Worm (Caenorhabditis elegans) whole organism, midembryonic: ENCODE measurements around the gene Y69E1A.3.

Experiments used
- T22C8.4 ChIP-seq: fragments of 200-800 bp; sonication (Bioruptor generic); IDR thresholded peaks from 2 replicates; pipeline ENCODE4 v1.3.6; 2022; ENCODE audit warnings: missing genetic modification characterization, missing compliant biosample characterization
- cog-1 ChIP-seq: sonication (generic microtip); optimal IDR thresholded peaks from 2 replicates; lab custom pipeline; 2016; ENCODE audit warnings: missing genetic modification characterization, missing compliant biosample characterization
- flt-1 ChIP-seq: fragments of 200-800 bp; sonication (Bioruptor generic); IDR thresholded peaks from 2 replicates; pipeline ENCODE4 v1.3.6; 2022; ENCODE audit warnings: missing genetic modification characterization, missing compliant biosample characterization
- klf-2 ChIP-seq: fragments of 200-800 bp; sonication (Bioruptor generic); conservative IDR thresholded peaks from 2 replicates; pipeline ENCODE4 v1.3.6; 2022; ENCODE audit warnings: missing genetic modification reagents, missing genetic modification characterization, missing compliant biosample characterization
- med-1 ChIP-seq: sonication (generic microtip); optimal IDR thresholded peaks from 2 replicates; lab custom pipeline; 2017; ENCODE audit warnings: missing genetic modification characterization, mild to moderate bottlenecking, missing compliant biosample characterization, antibody characterized with exemption, missing genetic modification reagents; ENCODE audit not compliant: insufficient read depth
- ref-1 ChIP-seq: fragments of 200-800 bp; sonication (Bioruptor generic); conservative IDR thresholded peaks from 2 replicates; pipeline ENCODE4 v1.3.6; 2022; ENCODE audit warnings: missing genetic modification reagents, missing genetic modification characterization, missing compliant biosample characterization
- tab-1 ChIP-seq: fragments of 200-800 bp; sonication (Bioruptor generic); IDR thresholded peaks from 2 replicates; pipeline ENCODE4 v1.3.6; 2022; ENCODE audit warnings: missing genetic modification characterization, missing compliant biosample characterization
- ztf-23 ChIP-seq: fragments of 200-800 bp; sonication (Bioruptor generic); IDR thresholded peaks from 2 replicates; pipeline ENCODE4 v1.3.6; 2022; ENCODE audit warnings: missing genetic modification reagents, missing genetic modification characterization, missing compliant biosample characterization

DNA sequence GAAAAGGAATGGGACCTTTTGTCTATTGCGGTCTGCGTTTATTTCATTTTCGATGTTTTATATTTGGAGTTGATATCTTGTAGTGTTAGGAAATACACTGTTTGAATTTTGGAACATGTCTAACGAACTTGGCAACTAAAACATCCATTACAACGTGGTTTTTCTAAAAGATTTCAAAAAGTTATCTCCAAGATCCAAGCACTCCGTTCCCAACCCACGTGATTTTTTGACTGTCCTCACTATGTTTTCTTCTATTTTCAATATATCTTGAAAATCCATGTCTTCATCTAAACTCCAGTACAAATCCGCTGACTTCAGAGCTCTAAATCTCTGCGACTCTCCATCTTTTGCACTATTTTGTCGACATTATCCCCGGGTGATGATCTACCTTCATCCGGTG, 49.5 kb downstream of the Y69E1A.3 start, which contains the start of gene F13H10.9:
- TF ChIP-seq klf-2 (GFP tag; lab: Robert Waterston, UW) (no peak), ref-1 (GFP tag; lab: Robert Waterston, UW) (no peak), T22C8.4 (GFP tag; lab: Robert Waterston, UW) (no peak), med-1 (GFP tag; lab: Kevin White, UChicago) (no peak), flt-1 (GFP tag; lab: Robert Waterston, UW) (no peak), ztf-23 (GFP tag; lab: Robert Waterston, UW) (no peak), cog-1 (tag; lab: Kevin White, UChicago) (no peak), tab-1 (GFP tag; lab: Robert Waterston, UW) (no peak)
